Worm (Caenorhabditis elegans) whole organism, young adult: Measurements from ENCODE around the gene T19D12.10.

Experiments
- F22D6.2 ChIP-seq: sonication (generic microtip); optimal IDR thresholded peaks from 2 replicates; lab custom pipeline; 2016; ENCODE audit warnings: mild to moderate bottlenecking, missing genetic modification characterization, missing compliant biosample characterization
- F33H1.4 ChIP-seq: fragments of 200-800 bp; sonication (Bioruptor generic); IDR thresholded peaks from 2 replicates; pipeline ENCODE4 v1.3.6; 2022; ENCODE audit warnings: missing genetic modification reagents, missing genetic modification characterization, missing compliant biosample characterization
- K11D2.4 ChIP-seq: fragments of 200-800 bp; sonication (Bioruptor generic); IDR thresholded peaks from 2 replicates; pipeline ENCODE4 v1.3.6; 2022; ENCODE audit warnings: missing genetic modification reagents, missing genetic modification characterization, missing compliant biosample characterization
- ama-1 ChIP-seq, 3 experiments: fragments of 150-350 bp in 1 of 3; sonication (generic microtip) in 2 of 3; optimal IDR thresholded peaks; 2 replicates each; lab custom pipeline; 2014 to 2018; ENCODE audit warnings: missing biosample characterization in 2 of 3, missing genetic modification characterization in 2 of 3, missing genetic modification reagents in 2 of 3
- ceh-91 ChIP-seq: fragments of 200-800 bp; sonication (Bioruptor generic); IDR thresholded peaks from 2 replicates; pipeline ENCODE4 v1.3.6; 2022; ENCODE audit warnings: missing genetic modification reagents, missing genetic modification characterization, missing compliant biosample characterization
- chd-7 ChIP-seq: sonication (generic microtip); optimal IDR thresholded peaks from 2 replicates; lab custom pipeline; 2016; ENCODE audit warnings: mild to moderate bottlenecking, missing genetic modification characterization, moderate library complexity, missing compliant biosample characterization
- him-1 ChIP-seq: sonication (generic microtip); optimal IDR thresholded peaks from 2 replicates; lab custom pipeline; 2016; ENCODE audit warnings: missing genotype, missing genetic modification reagents, missing genetic modification characterization, missing compliant biosample characterization
- lsy-27 ChIP-seq: sonication (generic microtip); optimal IDR thresholded peaks from 2 replicates; lab custom pipeline; 2017; ENCODE audit warnings: missing genetic modification characterization, mild to moderate bottlenecking, missing compliant biosample characterization, antibody characterized with exemption, missing genotype, borderline replicate concordance; ENCODE audit not compliant: insufficient read depth
- mcd-1 ChIP-seq: fragments of 200-800 bp; sonication (Bioruptor generic); IDR thresholded peaks from 2 replicates; pipeline ENCODE4 v1.3.6; 2022; ENCODE audit warnings: missing genetic modification reagents, missing genetic modification characterization, missing compliant biosample characterization
- nhr-80 ChIP-seq: sonication (generic microtip); optimal IDR thresholded peaks from 2 replicates; lab custom pipeline; 2016; ENCODE audit warnings: missing genetic modification characterization, missing compliant biosample characterization
- pha-4 ChIP-seq: fragments of 150-350 bp; sonication (generic microtip); optimal IDR thresholded peaks from 2 replicates; lab custom pipeline; 2014; ENCODE audit warnings: missing biosample characterization, missing genetic modification reagents, missing genetic modification characterization
- repo-1 ChIP-seq: sonication (generic microtip); optimal IDR thresholded peaks from 2 replicates; lab custom pipeline; 2017; ENCODE audit warnings: mild to moderate bottlenecking, missing genetic modification characterization, missing compliant biosample characterization
- sea-2 ChIP-seq: fragments of 200-800 bp; sonication (Bioruptor generic); IDR thresholded peaks from 2 replicates; pipeline ENCODE4 v1.3.6; 2022; ENCODE audit warnings: missing genetic modification characterization, missing compliant biosample characterization
- zfh-2 ChIP-seq: fragments of 200-800 bp; sonication (Bioruptor generic); conservative IDR thresholded peaks from 2 replicates; pipeline ENCODE4 v1.3.6; 2022; ENCODE audit warnings: missing genetic modification reagents, missing genetic modification characterization, missing compliant biosample characterization

DNA sequence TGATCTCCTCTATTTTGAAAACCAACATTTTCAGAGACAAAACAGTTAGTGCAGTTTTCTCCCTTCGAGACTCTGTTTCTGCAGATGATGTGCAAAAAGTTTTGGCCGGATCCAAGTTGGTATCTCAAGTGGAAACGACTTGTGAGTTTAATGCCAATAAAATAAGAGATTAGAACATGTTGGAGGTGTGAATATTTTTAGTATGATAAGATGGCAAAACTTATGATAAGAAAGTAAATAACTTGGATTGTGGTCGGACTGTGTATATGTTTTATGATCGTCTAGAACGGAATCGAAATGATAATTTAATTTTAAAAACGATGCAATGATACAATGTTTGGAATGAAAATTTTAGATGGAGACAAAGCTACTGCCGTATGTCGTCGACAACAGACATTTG is 26.7 kb downstream of the T19D12.10 start:
- TF ChIP-seq F22D6.2 (tag; lab: Kevin White, UChicago), result no peak
- no peak for TF ChIP-seq pha-4 (tag; lab: Kevin White, UChicago)
- TF ChIP-seq sea-2 (GFP tag; lab: Robert Waterston, UW), result no peak
- no peak for TF ChIP-seq zfh-2 (GFP tag; lab: Robert Waterston, UW)
- no peak for TF ChIP-seq F33H1.4 (GFP tag; lab: Robert Waterston, UW)
- no peak for TF ChIP-seq nhr-80 (tag; lab: Kevin White, UChicago)
- no peak for TF ChIP-seq ama-1 (optimal IDR thresholded peaks at IDR 0.05; lab: Kevin White, UChicago)
- no peak for TF ChIP-seq ama-1 (GFP tag; optimal IDR thresholded peaks at IDR 0.05; lab: Kevin White, UChicago)
- TF ChIP-seq him-1 (tag; lab: Kevin White, UChicago), result no peak
- no peak for TF ChIP-seq lsy-27 (tag; lab: Kevin White, UChicago)
- TF ChIP-seq mcd-1 (GFP tag; lab: Robert Waterston, UW), result no peak
- no peak for TF ChIP-seq chd-7
- TF ChIP-seq ceh-91 (GFP tag; lab: Robert Waterston, UW), result no peak
- no peak for TF ChIP-seq repo-1 (tag; lab: Kevin White, UChicago)
- no peak for TF ChIP-seq K11D2.4 (GFP tag; lab: Robert Waterston, UW)
